Worm (Caenorhabditis elegans) whole organism, L3 larva: ENCODE measurements around the gene C44B9.3.

Experiments
- aly-2 ChIP-seq: fragments of 150-350 bp; optimal IDR thresholded peaks from 2 replicates; lab custom pipeline; 2014; ENCODE audit warnings: missing biosample characterization, missing genetic modification characterization
- ama-1 ChIP-seq: fragments of 150-350 bp; optimal IDR thresholded peaks from 2 replicates; lab custom pipeline; 2018
- ceh-82 ChIP-seq: fragments of 150-350 bp; optimal IDR thresholded peaks from 2 replicates; lab custom pipeline; 2014; ENCODE audit warnings: missing biosample characterization, missing genetic modification characterization
- lin-15B ChIP-seq: fragments of 150-350 bp; optimal IDR thresholded peaks from 2 replicates; lab custom pipeline; 2014; ENCODE audit warnings: missing biosample characterization, missing genetic modification characterization
- lin-39 ChIP-seq: fragments of 150-350 bp; optimal IDR thresholded peaks from 2 replicates; lab custom pipeline; 2018; ENCODE audit warnings: missing biosample characterization, missing genetic modification reagents, missing genetic modification characterization
- mdl-1 ChIP-seq: fragments of 150-350 bp; optimal IDR thresholded peaks from 2 replicates; lab custom pipeline; 2014; ENCODE audit warnings: missing biosample characterization, missing genetic modification characterization
- nhr-28 ChIP-seq: fragments of 150-350 bp; optimal IDR thresholded peaks from 2 replicates; lab custom pipeline; 2014; ENCODE audit warnings: missing biosample characterization, missing genetic modification characterization
- nhr-77 ChIP-seq: fragments of 150-350 bp; optimal IDR thresholded peaks from 2 replicates; lab custom pipeline; 2014; ENCODE audit warnings: missing biosample characterization, missing genetic modification characterization
- pha-4 ChIP-seq: fragments of 150-350 bp; optimal IDR thresholded peaks from 2 replicates; lab custom pipeline; 2014; ENCODE audit warnings: missing biosample characterization, missing genetic modification reagents, missing genetic modification characterization
- pqm-1 ChIP-seq: fragments of 150-350 bp; optimal IDR thresholded peaks from 2 replicates; lab custom pipeline; 2017; ENCODE audit warnings: missing biosample characterization, missing genetic modification characterization, inconsistent platforms
- skn-1 ChIP-seq: fragments of 150-350 bp; optimal IDR thresholded peaks from 2 replicates; lab custom pipeline; 2014; ENCODE audit warnings: missing biosample characterization, missing genetic modification characterization
- unc-62 ChIP-seq: fragments of 150-350 bp; sonication (generic microtip); optimal IDR thresholded peaks from 4 replicates; lab custom pipeline; 2014; ENCODE audit warnings: missing biosample characterization, missing genetic modification reagents, missing genetic modification characterization
- zag-1 ChIP-seq: fragments of 150-350 bp; optimal IDR thresholded peaks from 2 replicates; lab custom pipeline; 2014; ENCODE audit warnings: missing biosample characterization, missing genetic modification characterization

DNA sequence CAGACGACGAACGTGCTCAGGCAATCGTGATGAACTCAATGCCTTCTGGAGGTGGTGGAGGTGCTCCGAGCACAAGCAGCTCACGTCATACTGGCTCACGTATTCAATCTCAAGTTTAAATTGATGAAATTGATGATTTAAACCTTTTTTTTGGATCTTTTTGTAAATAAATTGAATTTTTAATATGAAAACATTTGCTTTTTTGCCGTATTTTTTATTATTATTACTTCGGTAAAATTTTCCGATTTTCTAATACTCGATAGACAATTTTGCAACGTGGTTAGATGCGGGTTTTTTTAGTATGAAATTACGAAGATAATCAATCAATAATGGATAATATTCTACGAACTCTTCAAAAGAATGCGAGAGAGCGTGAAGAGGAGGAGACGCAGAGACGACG is 22.0 kb downstream of the C44B9.3 start, which contains the start of gene oxi-1:
- TF ChIP-seq lin-15B (tag; lab: Kevin White, UChicago) (no peak), pqm-1 (no peak), unc-62 (GFP tag; lab: Kevin White, UChicago) (no peak), lin-39 (tag; lab: Kevin White, UChicago) (no peak), zag-1 (tag; lab: Kevin White, UChicago) (no peak), aly-2 (tag; lab: Kevin White, UChicago) (no peak), ama-1 (no peak), ceh-82 (tag; lab: Kevin White, UChicago) (no peak), skn-1 (tag; lab: Kevin White, UChicago) (no peak), nhr-28 (no peak), mdl-1 (no peak), nhr-77 (tag; lab: Kevin White, UChicago) (no peak), pha-4 (no peak)
